Fruit fly (Drosophila melanogaster) whole organism: ENCODE data around the gene m-cup.

Source experiments
- CG8478 ChIP-seq: fragments of >200 bp; optimal IDR thresholded peaks from 2 replicates; lab custom pipeline; 2018; ENCODE audit warnings: inconsistent platforms
- Dll ChIP-seq: fragments of >200 bp; optimal IDR thresholded peaks from 2 replicates; lab custom pipeline; 2017
- EcR ChIP-seq, 2 experiments: fragments of >200 bp; optimal IDR thresholded peaks; 2 replicates each; lab custom pipeline; 2017; ENCODE audit warnings: missing biosample characterization in 2 of 2, missing genetic modification characterization in 2 of 2, missing genetic modification reagents in 2 of 2
- pan ChIP-seq: fragments of >200 bp; optimal IDR thresholded peaks from 2 replicates; lab custom pipeline; 2017
- psq ChIP-seq: fragments of >200 bp; optimal IDR thresholded peaks from 2 replicates; lab custom pipeline; 2017
- usp ChIP-seq: fragments of >200 bp; optimal IDR thresholded peaks from 2 replicates; lab custom pipeline; 2017; ENCODE audit warnings: missing biosample characterization, missing genetic modification characterization, mixed read lengths

Gene m-cup

dm6 chr3R:17132098-17132712, 17.0 kb downstream of the m-cup start, which contains the start of the genes CG4053 and CG31266:
TSS of gene CG4053 (minus strand) at chr3R:17132198.
TSS of gene CG31266 (plus strand) at chr3R:17132662.
- TF ChIP-seq Dll (no peak), pan (no peak), CG8478 (no peak), usp (no peak), psq (lab: Kevin White, UChicago) (no peak), EcR (GFP tag; optimal IDR thresholded peaks at IDR 0.05; lab: Kevin White, UChicago) (no peak)

dm6 chr3R:17130326-17130725, 18.9 kb downstream of the m-cup start, which contains the start of gene CG17475:
TSS of gene CG17475 (minus strand) at chr3R:17130426.
- TF ChIP-seq Dll (no peak), pan (no peak), EcR (GFP tag; optimal IDR thresholded peaks at IDR 0.05; lab: Kevin White, UChicago) (no peak), psq (lab: Kevin White, UChicago) (no peak), CG8478 (no peak), usp (no peak)

DNA sequence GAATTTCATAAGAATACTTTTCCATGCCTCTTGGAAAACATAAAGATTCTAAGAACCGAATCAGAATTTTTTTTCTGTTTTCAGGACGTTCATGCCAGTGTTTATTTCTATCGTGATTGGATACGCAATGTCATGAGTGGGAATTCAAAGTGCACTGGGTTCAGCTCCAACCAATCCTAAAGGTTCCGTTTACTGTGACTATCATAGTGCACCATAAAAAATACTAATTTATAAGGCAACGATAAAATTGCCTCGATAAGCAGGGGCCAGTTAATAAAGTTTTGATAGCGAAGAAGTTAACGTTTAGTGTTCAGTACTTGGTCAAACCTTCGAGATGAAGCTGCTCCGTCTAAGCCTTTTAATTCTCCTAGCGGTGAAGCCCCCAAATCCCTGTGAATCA, 21.3 kb downstream of the m-cup start, which contains the start of gene CG31265:
CG31265 (plus strand) TSS at position 301 of the 400 bp plus-strand sequence.
- no peak for TF ChIP-seq pan
- TF ChIP-seq usp: no peak
- no peak for TF ChIP-seq CG8478
- TF ChIP-seq EcR (GFP tag; optimal IDR thresholded peaks at IDR 0.05; lab: Kevin White, UChicago): no peak
- no peak for TF ChIP-seq Dll
- no peak for TF ChIP-seq psq (lab: Kevin White, UChicago)

DNA sequence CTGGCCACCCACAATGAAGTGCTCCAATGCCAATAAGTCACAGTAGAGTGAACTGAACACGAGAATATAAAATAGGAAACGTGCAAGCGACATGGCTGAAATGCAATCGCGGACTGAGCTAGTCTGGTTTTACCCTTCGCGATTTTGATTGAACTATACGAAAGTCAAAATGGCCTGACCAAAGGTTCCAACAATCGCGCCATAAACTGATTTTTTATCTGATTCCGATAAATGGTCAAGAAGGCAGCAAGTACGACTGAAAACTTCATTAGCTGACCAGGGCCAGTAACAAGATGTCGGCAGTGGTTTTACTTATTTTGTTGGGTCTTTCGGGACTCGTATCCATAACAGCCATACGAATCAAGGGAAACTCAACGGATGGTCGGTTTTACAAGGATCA, 22.4 kb downstream of the m-cup start, which contains the start of the genes CG17477 and CG31269:
CG17477 (minus strand) TSS at position 101 of the 400 bp plus-strand sequence.
CG31269 (plus strand) TSS at position 289 of the 400 bp plus-strand sequence.
- TF ChIP-seq EcR (GFP tag; optimal IDR thresholded peaks at IDR 0.05; lab: Kevin White, UChicago): no peak
- TF ChIP-seq usp: no peak
- TF ChIP-seq CG8478: no peak
- no peak for TF ChIP-seq pan
- no peak for TF ChIP-seq Dll

dm6 chr3R:17125339-17126044, 23.7 kb downstream of the m-cup start, which contains the start of gene cher:
TSS of gene cher (minus strand) at chr3R:17125389.
- TF ChIP-seq Dll: no peak
- no peak for TF ChIP-seq usp
- no peak for TF ChIP-seq pan
- TF ChIP-seq EcR (GFP tag; optimal IDR thresholded peaks at IDR 0.05; lab: Kevin White, UChicago): no peak
- TF ChIP-seq psq (lab: Kevin White, UChicago): no peak
- TF ChIP-seq CG8478: no peak

DNA sequence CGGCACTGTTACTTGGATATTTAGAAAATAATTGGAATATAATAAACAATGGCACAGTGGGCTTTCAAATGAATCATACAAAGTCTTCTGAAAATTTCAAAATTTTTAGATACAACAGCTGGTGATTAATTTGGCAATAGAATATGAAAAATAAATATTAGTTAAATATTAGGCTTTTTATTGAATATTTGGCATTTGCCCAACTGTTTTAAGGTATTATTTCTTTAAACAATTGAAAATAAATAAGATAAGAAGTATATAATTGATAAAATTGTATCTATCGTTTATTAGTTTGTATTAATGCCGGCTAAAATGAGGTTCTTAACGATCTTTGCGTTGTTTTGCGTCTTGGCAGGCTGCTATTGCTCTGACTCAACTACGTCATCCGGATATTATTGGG, 25.0 kb downstream of the m-cup start, which contains the start of gene CG45079:
CG45079 (plus strand) TSS at position 301 of the 400 bp plus-strand sequence.
- TF ChIP-seq EcR (GFP tag; optimal IDR thresholded peaks at IDR 0.05; lab: Kevin White, UChicago) (no peak), Dll (no peak), pan (no peak), psq (lab: Kevin White, UChicago) (no peak), usp (no peak), CG8478 (no peak)

dm6 chr3R:17122796-17123504, 26.3 kb downstream of the m-cup start:
- TF ChIP-seq psq (lab: Kevin White, UChicago) (no peak), EcR (GFP tag; optimal IDR thresholded peaks at IDR 0.05; lab: Kevin White, UChicago) (no peak), CG8478 (no peak), pan (no peak), usp (no peak), Dll (no peak)

DNA sequence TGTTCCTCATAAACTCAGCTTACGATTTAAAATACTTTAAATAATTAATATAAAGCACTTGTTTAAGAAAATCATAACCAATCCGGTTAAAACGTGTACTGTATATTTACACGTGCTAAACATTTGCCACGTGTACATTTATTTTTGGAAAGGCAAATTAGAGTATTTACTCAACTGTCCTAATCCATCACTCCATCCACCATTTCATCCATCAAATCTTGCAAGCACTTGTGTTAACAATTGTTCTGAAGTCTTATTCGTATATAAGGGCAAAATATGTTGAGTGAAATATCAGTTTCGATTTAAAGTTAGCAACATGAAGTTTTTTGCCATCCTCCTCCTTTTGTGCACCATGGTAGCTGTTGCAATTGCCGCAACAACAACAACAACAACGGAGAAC, 27.9 kb downstream of the m-cup start, which contains the start of gene CG42779:
CG42779 (plus strand) TSS at position 301 of the 400 bp plus-strand sequence.
- TF ChIP-seq Dll (no peak), CG8478 (no peak), pan (no peak), usp (no peak), psq (lab: Kevin White, UChicago) (no peak), EcR (GFP tag; optimal IDR thresholded peaks at IDR 0.05; lab: Kevin White, UChicago) (no peak)

- TF ChIP-seq Dll (no peak), EcR (GFP tag; optimal IDR thresholded peaks at IDR 0.05; lab: Kevin White, UChicago) (no peak), pan (no peak), CG8478 (no peak), usp (no peak), psq (lab: Kevin White, UChicago) (no peak)
Measured at dm6 chr3R:17120165-17120564, 29.0 kb downstream of the m-cup start, which contains the start of gene CG34278. TSS of gene CG34278 (plus strand) at chr3R:17120465.

- no peak for TF ChIP-seq CG8478
- TF ChIP-seq pan: no peak
- TF ChIP-seq psq (lab: Kevin White, UChicago): no peak
- no peak for TF ChIP-seq EcR (GFP tag; optimal IDR thresholded peaks at IDR 0.05; lab: Kevin White, UChicago)
- no peak for TF ChIP-seq Dll
- no peak for TF ChIP-seq usp
Measured at dm6 chr3R:17118917-17119378, 30.3 kb downstream of the m-cup start.

DNA sequence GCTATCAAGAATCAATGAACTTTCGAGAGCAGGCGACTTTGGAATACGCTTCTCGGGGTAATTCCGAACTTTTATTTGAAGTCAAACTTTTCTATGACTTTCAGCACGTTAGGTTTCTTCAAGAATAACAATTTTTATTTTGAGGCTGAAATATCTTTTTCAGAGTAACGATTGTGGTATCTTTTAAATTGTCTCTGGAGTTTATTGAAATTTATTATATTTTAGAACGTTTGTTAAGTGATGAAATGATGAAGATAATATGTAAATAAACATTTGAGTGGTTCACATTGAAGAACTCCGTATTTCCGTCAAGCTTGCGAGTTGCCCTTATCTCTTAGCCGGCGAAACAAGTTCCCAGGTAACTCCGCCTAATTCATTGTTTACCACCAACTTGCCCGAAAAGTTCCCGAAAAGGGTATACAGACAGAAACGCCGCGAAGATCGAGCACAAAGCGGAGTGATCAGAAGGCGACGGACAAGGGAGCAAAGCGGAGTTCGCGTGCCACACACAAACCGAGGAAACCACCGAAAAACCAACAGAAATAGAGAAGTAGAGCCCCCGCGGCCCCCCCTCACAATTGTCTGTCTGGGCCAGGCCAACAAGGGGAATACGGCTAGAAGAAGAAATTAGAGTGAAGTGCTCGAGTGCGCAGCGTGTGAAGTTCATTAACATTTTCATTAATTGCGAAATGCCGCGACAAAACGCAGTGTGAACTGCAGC, 31.4 kb downstream of the m-cup start:
- no peak for TF ChIP-seq usp
- no peak for TF ChIP-seq Dll
- TF ChIP-seq EcR (GFP tag; optimal IDR thresholded peaks at IDR 0.05; lab: Kevin White, UChicago): no peak
- TF ChIP-seq CG8478: no peak
- no peak for TF ChIP-seq psq (lab: Kevin White, UChicago)
- no peak for TF ChIP-seq pan

- TF ChIP-seq psq (lab: Kevin White, UChicago) (no peak), CG8478 (no peak), EcR (GFP tag; optimal IDR thresholded peaks at IDR 0.05; lab: Kevin White, UChicago) (no peak), Dll (no peak), usp (no peak), pan (no peak)
Measured at dm6 chr3R:17116231-17116630, 33.0 kb downstream of the m-cup start.
